Fruit fly (Drosophila melanogaster): ENCODE data around the gene Cnep1r2.

- TF ChIP-seq Myc (optimal IDR thresholded peaks at IDR 0.05) (no peak), psq (optimal IDR thresholded peaks at IDR 0.05) (no peak)
Observed at dm6 chr3L:10599512-10599911, 38.4 kb upstream of the Cnep1r2 start.
